Worm (Caenorhabditis elegans): ENCODE results near the gene elo-5.

The elo-5 gene

ce11 chrIV:5382609-5383008 is 5.7 kb upstream of the elo-5 start, which contains the start of gene F41H10.1:
F41H10.1 (plus strand) TSS chrIV:5382909.
- TF ChIP-seq pha-2 (tag; optimal IDR thresholded peaks at IDR 0.05) (no peak), ama-1 (optimal IDR thresholded peaks at IDR 0.05) (no peak), K02D7.2 (tag; optimal IDR thresholded peaks at IDR 0.05) (no peak), ceh-45 (GFP tag; IDR thresholded peaks at IDR 0.05) (no peak), C38D4.7 (GFP tag; optimal IDR thresholded peaks at IDR 0.05) (no peak), elt-4 (tag; optimal IDR thresholded peaks at IDR 0.05) (no peak), ceh-14 (tag; optimal IDR thresholded peaks at IDR 0.05) (no peak), ceh-31 (tag; optimal IDR thresholded peaks at IDR 0.05) (no peak), fkh-6 (tag; optimal IDR thresholded peaks at IDR 0.05) (no peak), nfya-1 (tag; optimal IDR thresholded peaks at IDR 0.05) (no peak), unc-3 (GFP tag; conservative IDR thresholded peaks at IDR 0.05) (no peak), unc-3 (tag; optimal IDR thresholded peaks at IDR 0.05) (no peak), hlh-6 (tag; optimal IDR thresholded peaks at IDR 0.05) (no peak), sox-2 (GFP tag; IDR thresholded peaks at IDR 0.05) (no peak)

ce11 chrIV:5381334-5381733 is 4.4 kb upstream of the elo-5 start, which contains the start of gene F41H10.2:
F41H10.2 (plus strand) TSS chrIV:5381634.
- TF ChIP-seq C08G9.2 (tag; optimal IDR thresholded peaks at IDR 0.05) (no peak), lin-11 (tag; optimal IDR thresholded peaks at IDR 0.05) (no peak), unc-55 (GFP tag; optimal IDR thresholded peaks at IDR 0.05) (no peak), sox-4 (tag; optimal IDR thresholded peaks at IDR 0.05) (no peak), ama-1 (optimal IDR thresholded peaks at IDR 0.05) (no peak), fax-1 (tag; optimal IDR thresholded peaks at IDR 0.05) (no peak), pha-4 (tag; optimal IDR thresholded peaks at IDR 0.05) (no peak), ceh-30 (tag; optimal IDR thresholded peaks at IDR 0.05) (no peak), ref-2 (tag; optimal IDR thresholded peaks at IDR 0.05) (no peak), K09A11.1 (tag; optimal IDR thresholded peaks at IDR 0.05; ENCODE audit: insufficient read depth) (no peak), ceh-2 (tag; optimal IDR thresholded peaks at IDR 0.05) (no peak), ttx-3 (tag; optimal IDR thresholded peaks at IDR 0.05) (no peak), elt-4 (tag; optimal IDR thresholded peaks at IDR 0.05) (no peak), pqm-1 (tag; optimal IDR thresholded peaks at IDR 0.05) (no peak), sox-2 (GFP tag; IDR thresholded peaks at IDR 0.05) (no peak), ceh-34 (tag; optimal IDR thresholded peaks at IDR 0.05) (no peak)

- TF ChIP-seq mec-3 (tag; optimal IDR thresholded peaks at IDR 0.05; ENCODE audit: borderline replicate concordance) (no peak), sdc-2 (tag; optimal IDR thresholded peaks at IDR 0.05) (no peak), lin-11 (tag; optimal IDR thresholded peaks at IDR 0.05) (no peak), K02D7.2 (tag; optimal IDR thresholded peaks at IDR 0.05) (no peak), lim-6 (tag; optimal IDR thresholded peaks at IDR 0.05) (no peak), pha-4 (tag; optimal IDR thresholded peaks at IDR 0.05) (no peak), K09A11.1 (tag; optimal IDR thresholded peaks at IDR 0.05; ENCODE audit: insufficient read depth) (no peak), ceh-24 (tag; optimal IDR thresholded peaks at IDR 0.05) (no peak), pros-1 (tag; optimal IDR thresholded peaks at IDR 0.05) (no peak), elt-4 (tag; optimal IDR thresholded peaks at IDR 0.05) (no peak), ahr-1 (tag; optimal IDR thresholded peaks at IDR 0.05) (no peak), pat-9 (tag; optimal IDR thresholded peaks at IDR 0.05) (no peak)
Observed at ce11 chrIV:5380140-5380539, 3.2 kb upstream of the elo-5 start.

DNA sequence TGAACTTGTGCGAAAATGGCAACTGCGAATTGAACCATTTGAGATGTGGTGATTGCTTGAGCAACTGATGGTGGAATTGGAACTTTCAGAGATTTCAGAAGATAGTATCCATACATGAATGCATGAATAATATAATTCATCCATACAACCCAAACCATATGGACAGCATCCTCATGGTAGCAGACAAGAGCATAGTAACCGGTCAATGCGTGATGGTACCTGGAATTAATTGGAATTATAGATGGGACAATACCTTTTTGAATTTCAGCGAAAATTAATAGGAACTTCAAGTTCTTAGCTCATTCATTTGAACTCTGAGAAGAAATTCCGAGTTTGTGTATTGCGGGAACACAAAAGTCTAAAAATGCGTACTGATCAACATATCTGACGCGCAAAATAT is 2.0 kb downstream of the elo-5 start:
- TF ChIP-seq tbx-7 (tag; optimal IDR thresholded peaks at IDR 0.05) = no peak
- no peak for TF ChIP-seq pax-1 (tag; optimal IDR thresholded peaks at IDR 0.05)
- TF ChIP-seq ceh-48 (tag; optimal IDR thresholded peaks at IDR 0.05) = no peak
- TF ChIP-seq sox-4 (tag; optimal IDR thresholded peaks at IDR 0.05) = no peak
- no peak for TF ChIP-seq lim-6 (tag; optimal IDR thresholded peaks at IDR 0.05)
- no peak for TF ChIP-seq C38D4.7 (GFP tag; optimal IDR thresholded peaks at IDR 0.05)
- no peak for TF ChIP-seq eyg-1 (tag; optimal IDR thresholded peaks at IDR 0.05)
- no peak for TF ChIP-seq ttx-3 (tag; optimal IDR thresholded peaks at IDR 0.05)
- TF ChIP-seq sdc-2 (tag; optimal IDR thresholded peaks at IDR 0.05) = no peak
- no peak for TF ChIP-seq unc-55 (GFP tag; optimal IDR thresholded peaks at IDR 0.05)
- TF ChIP-seq che-1 (tag; optimal IDR thresholded peaks at IDR 0.05) = no peak
- TF ChIP-seq C08G9.2 (tag; optimal IDR thresholded peaks at IDR 0.05) = no peak
- TF ChIP-seq ref-2 (tag; optimal IDR thresholded peaks at IDR 0.05) = no peak
- no peak for TF ChIP-seq pag-3 (tag; optimal IDR thresholded peaks at IDR 0.05; ENCODE audit: borderline replicate concordance)
- no peak for TF ChIP-seq ahr-1 (tag; optimal IDR thresholded peaks at IDR 0.05)
- no peak for TF ChIP-seq dmd-4 (tag; optimal IDR thresholded peaks at IDR 0.05; ENCODE audit: borderline replicate concordance)
- TF ChIP-seq Y22D7AL.16 (tag; optimal IDR thresholded peaks at IDR 0.05) = no peak
- TF ChIP-seq hlh-15 (tag; optimal IDR thresholded peaks at IDR 0.05) = no peak
- no peak for TF ChIP-seq T23F11.4 (GFP tag; optimal IDR thresholded peaks at IDR 0.05)
- no peak for TF ChIP-seq ceh-19 (GFP tag; optimal IDR thresholded peaks at IDR 0.05)
